Worm (Caenorhabditis elegans): ENCODE data around the gene ceh-87.
"Not testable (repeated sequence)": the region's sequence is repeated elsewhere in the genome, so short reads cannot be mapped to it uniquely, and the experiment has no call there.

Gene ceh-87

DNA sequence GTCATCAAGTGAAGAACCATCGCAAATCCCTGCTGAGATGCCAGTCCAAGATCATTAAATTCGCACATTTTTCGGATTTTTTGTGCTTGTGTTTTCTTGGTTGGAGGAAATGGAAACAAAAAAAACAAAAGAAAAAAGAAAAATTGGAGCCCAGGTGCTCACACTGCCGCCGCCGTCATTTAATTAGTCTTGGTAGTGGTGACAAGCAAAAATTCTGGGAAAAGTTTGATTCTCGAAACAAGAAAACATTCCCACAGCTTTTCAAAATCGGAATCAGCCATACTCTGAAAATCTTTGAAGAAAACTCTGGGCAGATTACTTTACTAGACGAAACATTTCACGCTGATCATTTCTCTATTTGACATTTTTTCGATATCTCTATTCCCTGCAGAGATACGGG lies 21.1 kb upstream of the ceh-87 start, which contains the start of gene srh-128:
Gene srh-128 (minus strand): TSS at position 101 of the 400 bp plus-strand sequence.
- TF ChIP-seq flt-1 (GFP tag; IDR thresholded peaks at IDR 0.05), result no peak
- TF ChIP-seq med-1 (GFP tag; optimal IDR thresholded peaks at IDR 0.05; ENCODE audit: insufficient read depth), result no peak
- no peak for TF ChIP-seq T22C8.4 (GFP tag; IDR thresholded peaks at IDR 0.05)
- TF ChIP-seq ref-1 (GFP tag; conservative IDR thresholded peaks at IDR 0.05), result no peak
- TF ChIP-seq cog-1 (tag; optimal IDR thresholded peaks at IDR 0.05), result no peak
- TF ChIP-seq tab-1 (GFP tag; IDR thresholded peaks at IDR 0.05), result no peak
- no peak for TF ChIP-seq ztf-23 (GFP tag; IDR thresholded peaks at IDR 0.05)
- no peak for TF ChIP-seq klf-2 (GFP tag; conservative IDR thresholded peaks at IDR 0.05)
- TF ChIP-seq ztf-29 (GFP tag; IDR thresholded peaks at IDR 0.05), result no peak

DNA sequence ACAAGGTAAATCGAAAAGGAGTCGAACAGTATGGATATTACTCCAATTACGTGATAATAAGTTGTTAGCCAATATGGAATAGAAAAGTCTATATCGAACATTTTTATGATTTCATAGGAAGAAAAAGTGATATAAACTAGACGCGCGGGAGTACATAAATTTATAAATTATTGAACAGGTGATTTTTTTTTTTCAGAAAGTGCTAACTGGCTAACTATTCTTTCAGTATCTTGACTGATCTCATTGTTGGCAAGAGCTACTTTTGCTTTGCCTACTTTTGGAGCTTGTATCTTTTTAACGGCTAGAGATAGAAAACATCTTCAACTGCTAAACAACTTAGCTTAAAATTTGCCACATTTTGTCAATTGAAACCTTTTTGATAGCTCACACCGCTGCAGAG lies 18.6 kb upstream of the ceh-87 start, which contains the start of gene sri-60:
Gene sri-60 (minus strand): TSS at position 101 of the 400 bp plus-strand sequence.
- no peak for TF ChIP-seq med-1 (GFP tag; optimal IDR thresholded peaks at IDR 0.05; ENCODE audit: insufficient read depth)
- TF ChIP-seq T22C8.4 (GFP tag; IDR thresholded peaks at IDR 0.05), result no peak
- TF ChIP-seq flt-1 (GFP tag; IDR thresholded peaks at IDR 0.05), result no peak
- TF ChIP-seq ref-1 (GFP tag; conservative IDR thresholded peaks at IDR 0.05), result no peak
- TF ChIP-seq ztf-23 (GFP tag; IDR thresholded peaks at IDR 0.05), result no peak
- no peak for TF ChIP-seq klf-2 (GFP tag; conservative IDR thresholded peaks at IDR 0.05)
- TF ChIP-seq tab-1 (GFP tag; IDR thresholded peaks at IDR 0.05), result no peak
- no peak for TF ChIP-seq ztf-29 (GFP tag; IDR thresholded peaks at IDR 0.05)
- no peak for TF ChIP-seq cog-1 (tag; optimal IDR thresholded peaks at IDR 0.05)

DNA sequence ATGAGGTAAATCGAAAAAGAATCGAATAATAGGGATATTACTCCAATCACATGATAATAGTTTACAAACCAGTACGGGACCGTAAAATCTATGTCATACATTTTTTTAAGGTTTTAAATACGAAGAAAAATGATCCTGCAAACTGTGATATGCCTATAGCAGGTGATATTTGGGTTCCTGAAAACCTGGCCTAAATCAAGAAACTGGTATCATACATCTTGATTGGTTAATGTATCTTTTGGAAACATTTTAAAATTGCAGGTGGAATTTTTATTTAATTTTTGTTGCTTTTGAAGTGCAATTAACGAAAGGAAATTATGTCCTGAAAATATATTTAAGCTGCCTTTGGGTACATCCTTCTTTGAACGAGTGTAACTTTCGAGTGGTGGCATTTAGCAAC lies 16.1 kb upstream of the ceh-87 start, which contains the start of gene sri-61:
Gene sri-61 (minus strand): TSS at position 101 of the 400 bp plus-strand sequence.
- no peak for TF ChIP-seq cog-1 (tag; optimal IDR thresholded peaks at IDR 0.05)
- no peak for TF ChIP-seq tab-1 (GFP tag; IDR thresholded peaks at IDR 0.05)
- no peak for TF ChIP-seq klf-2 (GFP tag; conservative IDR thresholded peaks at IDR 0.05)
- no peak for TF ChIP-seq ref-1 (GFP tag; conservative IDR thresholded peaks at IDR 0.05)
- no peak for TF ChIP-seq med-1 (GFP tag; optimal IDR thresholded peaks at IDR 0.05; ENCODE audit: insufficient read depth)
- no peak for TF ChIP-seq flt-1 (GFP tag; IDR thresholded peaks at IDR 0.05)
- no peak for TF ChIP-seq ztf-29 (GFP tag; IDR thresholded peaks at IDR 0.05)
- no peak for TF ChIP-seq ztf-23 (GFP tag; IDR thresholded peaks at IDR 0.05)

DNA sequence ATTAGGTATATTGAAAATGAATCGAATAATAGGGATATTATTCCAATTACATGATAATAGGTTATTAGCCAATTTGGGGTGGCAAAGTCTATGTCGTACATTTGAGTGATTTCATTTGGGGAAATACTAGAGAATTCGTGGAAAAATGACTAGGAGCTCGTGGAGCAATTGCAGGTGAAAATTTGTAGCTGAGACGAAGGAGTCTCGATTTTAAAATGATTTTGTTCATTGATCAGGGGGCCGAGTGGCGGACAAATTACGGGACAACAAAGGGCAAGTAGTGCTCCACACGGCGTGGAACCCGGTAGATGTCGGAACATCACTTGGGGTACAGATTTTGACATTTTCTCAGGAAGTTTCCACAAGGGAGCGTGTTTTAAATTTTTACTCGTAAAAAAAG lies 14.3 kb upstream of the ceh-87 start, which contains the start of gene sri-62:
Gene sri-62 (minus strand): TSS at position 101 of the 400 bp plus-strand sequence.
- no peak for TF ChIP-seq klf-2 (GFP tag; conservative IDR thresholded peaks at IDR 0.05)
- no peak for TF ChIP-seq T22C8.4 (GFP tag; IDR thresholded peaks at IDR 0.05)
- TF ChIP-seq ref-1 (GFP tag; conservative IDR thresholded peaks at IDR 0.05), result no peak
- no peak for TF ChIP-seq cog-1 (tag; optimal IDR thresholded peaks at IDR 0.05)
- TF ChIP-seq ztf-23 (GFP tag; IDR thresholded peaks at IDR 0.05), result no peak
- no peak for TF ChIP-seq ztf-29 (GFP tag; IDR thresholded peaks at IDR 0.05)
- no peak for TF ChIP-seq flt-1 (GFP tag; IDR thresholded peaks at IDR 0.05)
- TF ChIP-seq tab-1 (GFP tag; IDR thresholded peaks at IDR 0.05), result no peak
- TF ChIP-seq med-1 (GFP tag; optimal IDR thresholded peaks at IDR 0.05; ENCODE audit: insufficient read depth), result no peak

DNA sequence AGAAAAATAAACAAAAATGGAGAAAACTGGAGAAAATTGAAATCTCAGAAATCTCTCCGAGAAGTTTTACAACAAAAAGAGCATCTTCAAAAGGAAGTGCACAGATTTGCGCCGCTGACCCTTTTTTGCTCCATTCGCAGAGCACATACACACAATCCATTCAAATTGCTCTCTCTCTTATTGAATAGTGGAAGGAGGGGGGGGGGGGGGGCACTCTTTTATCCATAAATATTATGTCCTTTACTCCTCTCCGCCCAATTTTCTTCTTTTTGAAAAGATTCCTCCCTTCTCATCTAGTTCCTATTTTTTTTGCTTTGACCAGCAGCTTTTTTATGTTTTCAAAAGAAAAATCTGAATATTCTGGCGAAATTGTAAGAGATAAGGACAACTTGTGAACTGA lies 11.0 kb upstream of the ceh-87 start:
- TF ChIP-seq flt-1 (GFP tag; IDR thresholded peaks at IDR 0.05), result no peak

DNA sequence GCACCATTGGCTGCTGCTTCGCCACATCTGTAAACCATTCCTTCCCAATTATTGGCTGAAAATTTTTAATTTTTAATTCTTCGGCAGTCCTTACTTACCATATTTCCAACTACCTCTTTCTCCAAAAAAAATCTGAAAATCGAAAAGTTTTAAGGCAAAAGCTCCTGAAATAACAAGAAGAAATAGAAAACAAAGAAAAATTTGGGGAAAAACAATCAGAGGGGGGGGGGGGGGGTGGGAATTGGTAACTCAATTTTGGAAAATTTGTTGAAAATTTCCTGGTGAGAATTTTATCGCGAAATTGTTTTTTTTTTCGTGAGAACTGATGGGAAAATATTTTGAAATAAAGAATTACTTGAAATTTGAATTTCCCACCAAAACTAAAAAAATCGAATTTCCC lies 8.4 kb upstream of the ceh-87 start, which contains the start of gene set-11:
Gene set-11 (minus strand): TSS at position 101 of the 400 bp plus-strand sequence.
- TF ChIP-seq klf-2 (GFP tag; conservative IDR thresholded peaks at IDR 0.05) (no peak), ztf-23 (GFP tag; IDR thresholded peaks at IDR 0.05) (no peak), med-1 (GFP tag; optimal IDR thresholded peaks at IDR 0.05; ENCODE audit: insufficient read depth) (no peak), cog-1 (tag; optimal IDR thresholded peaks at IDR 0.05) (no peak), T22C8.4 (GFP tag; IDR thresholded peaks at IDR 0.05) (no peak), flt-1 (GFP tag; IDR thresholded peaks at IDR 0.05) (no peak), ztf-29 (GFP tag; IDR thresholded peaks at IDR 0.05) (no peak), ref-1 (GFP tag; conservative IDR thresholded peaks at IDR 0.05) (no peak)

DNA sequence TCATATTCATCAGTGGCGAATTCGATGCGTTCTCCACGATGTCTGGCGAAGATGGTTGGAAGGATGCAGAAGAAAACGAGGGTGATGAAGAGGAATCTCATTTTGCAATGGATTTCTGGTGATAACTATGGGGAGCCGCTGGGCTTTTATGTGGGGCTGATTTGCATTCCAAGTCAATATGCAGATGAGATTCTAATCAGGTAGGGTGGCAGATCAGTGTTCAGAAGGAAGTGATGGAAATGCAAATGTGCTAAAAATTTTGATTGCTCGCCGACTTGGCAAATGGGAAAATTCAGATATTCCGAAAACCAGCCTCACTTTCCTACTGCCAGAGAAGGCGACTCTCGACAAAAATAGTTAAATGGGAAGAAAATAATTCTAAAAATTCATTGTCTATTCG lies 6.0 kb upstream of the ceh-87 start, which contains the start of gene nspf-3:
Gene nspf-3 (minus strand): TSS at position 101 of the 400 bp plus-strand sequence.
- no peak for TF ChIP-seq flt-1 (GFP tag; IDR thresholded peaks at IDR 0.05)
- TF ChIP-seq cog-1 (tag; optimal IDR thresholded peaks at IDR 0.05), result no peak
- TF ChIP-seq tab-1 (GFP tag; IDR thresholded peaks at IDR 0.05), result no peak
- TF ChIP-seq ref-1 (GFP tag; conservative IDR thresholded peaks at IDR 0.05), result no peak
- TF ChIP-seq T22C8.4 (GFP tag; IDR thresholded peaks at IDR 0.05), result no peak
- TF ChIP-seq ztf-29 (GFP tag; IDR thresholded peaks at IDR 0.05), result no peak
- no peak for TF ChIP-seq ztf-23 (GFP tag; IDR thresholded peaks at IDR 0.05)
- TF ChIP-seq klf-2 (GFP tag; conservative IDR thresholded peaks at IDR 0.05), result no peak
- no peak for TF ChIP-seq med-1 (GFP tag; optimal IDR thresholded peaks at IDR 0.05; ENCODE audit: insufficient read depth)

- TF ChIP-seq ref-1 (GFP tag; conservative IDR thresholded peaks at IDR 0.05); tab-1 (GFP tag; IDR thresholded peaks at IDR 0.05); flt-1 (GFP tag; IDR thresholded peaks at IDR 0.05): not testable (repeated sequence)
These were observed 4.5 kb upstream of the ceh-87 start, which contains the start of gene nspf-2 for ce11 chrII:2688616-2689015. Gene nspf-2 (plus strand): TSS chrII:2688916.

DNA sequence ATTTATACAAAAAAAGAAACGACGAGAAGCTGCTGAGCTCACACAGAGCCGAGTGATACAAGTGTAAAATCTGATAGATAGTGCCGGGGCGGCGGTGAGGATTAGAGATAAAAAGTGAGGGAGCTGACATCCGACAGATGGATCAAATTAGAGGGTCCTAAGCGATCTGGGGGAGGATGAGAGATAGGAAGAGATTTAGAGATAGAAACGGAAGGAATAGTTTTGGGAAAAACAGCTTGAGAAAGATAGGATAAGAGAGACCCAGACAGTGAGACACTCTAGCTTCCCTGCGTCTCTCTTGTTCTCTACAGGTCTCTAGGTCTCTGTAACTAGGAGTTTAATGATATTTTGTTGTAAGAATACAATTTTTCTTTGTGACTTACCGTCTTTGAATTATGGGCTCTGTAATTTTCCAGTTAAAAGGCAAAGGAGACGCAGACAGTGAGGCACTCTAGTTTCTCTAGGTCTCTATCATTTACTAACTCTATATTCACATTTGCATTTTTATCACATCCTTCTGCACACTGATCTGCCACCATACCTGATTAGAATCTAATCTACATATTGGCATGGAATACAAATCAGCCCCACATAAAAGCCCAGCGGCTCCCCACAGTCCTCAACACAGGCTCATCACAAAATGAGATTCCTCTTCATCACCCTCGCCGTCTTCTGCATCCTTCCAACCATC lies 3.0 kb upstream of the ceh-87 start, which contains the start of the genes sup-9 and nspf-1:
Gene sup-9 (minus strand): TSS at position 43 of the 691 bp plus-strand sequence.
Gene nspf-1 (plus strand): TSS at position 641 of the 691 bp plus-strand sequence.
- TF ChIP-seq ztf-29 (GFP tag; IDR thresholded peaks at IDR 0.05) (no peak), med-1 (GFP tag; optimal IDR thresholded peaks at IDR 0.05; ENCODE audit: insufficient read depth) (no peak), klf-2 (GFP tag; conservative IDR thresholded peaks at IDR 0.05) (no peak), flt-1 (GFP tag; IDR thresholded peaks at IDR 0.05) (no peak), ztf-23 (GFP tag; IDR thresholded peaks at IDR 0.05) (no peak), tab-1 (GFP tag; IDR thresholded peaks at IDR 0.05) (no peak), cog-1 (tag; optimal IDR thresholded peaks at IDR 0.05) (no peak), T22C8.4 (GFP tag; IDR thresholded peaks at IDR 0.05) (no peak), ref-1 (GFP tag; conservative IDR thresholded peaks at IDR 0.05) (no peak)

Measured in whole organism, midembryonic.